Fruit fly (Drosophila melanogaster) whole organism, prepupa: ENCODE results near the gene Ude.

Experiments
- Blimp-1 ChIP-seq: fragments of 200-800 bp; sonication (Bioruptor generic); optimal IDR thresholded peaks from 3 replicates; lab custom pipeline; 2017; ENCODE audit warnings: missing biosample characterization, missing genetic modification characterization, mild to moderate bottlenecking, moderate library complexity, missing genetic modification reagents
- CG10669 ChIP-seq: fragments of 200-800 bp; sonication (Bioruptor generic); optimal IDR thresholded peaks from 3 replicates; lab custom pipeline; 2018; ENCODE audit warnings: missing biosample characterization, mild to moderate bottlenecking, missing genetic modification characterization, moderate library complexity
- CG11294 ChIP-seq: fragments of 200-800 bp; sonication (Bioruptor generic); IDR thresholded peaks from 2 replicates; pipeline ENCODE4 v1.3.6; 2022; ENCODE audit warnings: missing biosample characterization, missing genetic modification characterization
- CG11762 ChIP-seq: fragments of 200-800 bp; sonication (Bioruptor generic); optimal IDR thresholded peaks from 3 replicates; lab custom pipeline; 2016; ENCODE audit warnings: missing biosample characterization, missing genetic modification characterization; ENCODE audit not compliant: insufficient read depth
- CG15336 ChIP-seq: fragments of 200-800 bp; sonication (Bioruptor generic); IDR thresholded peaks from 2 replicates; pipeline ENCODE4 v1.3.6; 2022; ENCODE audit warnings: missing biosample characterization, missing genetic modification characterization
- CG16779 ChIP-seq: fragments of 200-800 bp; sonication (Bioruptor generic); optimal IDR thresholded peaks from 3 replicates; lab custom pipeline; 2017; ENCODE audit warnings: missing biosample characterization, mild to moderate bottlenecking, missing genetic modification characterization
- CG32006 ChIP-seq: fragments of 200-800 bp; sonication (Bioruptor generic); optimal IDR thresholded peaks from 3 replicates; lab custom pipeline; 2017; ENCODE audit warnings: missing biosample characterization, mild to moderate bottlenecking, missing genetic modification characterization
- CG34406 ChIP-seq: fragments of 200-800 bp; sonication (Bioruptor generic); optimal IDR thresholded peaks from 3 replicates; lab custom pipeline; 2016; ENCODE audit warnings: missing biosample characterization, missing genetic modification characterization
- CG3919 ChIP-seq: fragments of 200-800 bp; sonication (Bioruptor generic); optimal IDR thresholded peaks from 3 replicates; lab custom pipeline; 2016; ENCODE audit warnings: missing biosample characterization, missing genetic modification characterization
- CG6163 ChIP-seq: fragments of 200-800 bp; sonication (Bioruptor generic); IDR thresholded peaks from 3 replicates; pipeline ENCODE4 v1.3.6; 2022; ENCODE audit warnings: missing biosample characterization, missing genetic modification characterization
- CG6276 ChIP-seq: fragments of 200-800 bp; sonication (Bioruptor generic); optimal IDR thresholded peaks from 2 replicates; lab custom pipeline; 2017; ENCODE audit warnings: missing biosample characterization, mild to moderate bottlenecking, missing genetic modification characterization
- CG6808 ChIP-seq: fragments of 200-800 bp; sonication (Bioruptor generic); optimal IDR thresholded peaks from 3 replicates; lab custom pipeline; 2017; ENCODE audit warnings: missing biosample characterization, missing genetic modification characterization, mild to moderate bottlenecking, moderate library complexity, missing genetic modification reagents
- CG7368 ChIP-seq: fragments of 200-800 bp; sonication (Bioruptor generic); optimal IDR thresholded peaks from 3 replicates; lab custom pipeline; 2016; ENCODE audit warnings: missing biosample characterization, missing genetic modification characterization
- CG8119 ChIP-seq: fragments of 200-800 bp; sonication (Bioruptor generic); IDR thresholded peaks from 3 replicates; pipeline ENCODE4 v1.3.6; 2022; ENCODE audit warnings: missing biosample characterization, missing genetic modification characterization
- CG8319 ChIP-seq: fragments of 200-800 bp; sonication (Bioruptor generic); optimal IDR thresholded peaks from 3 replicates; lab custom pipeline; 2016; ENCODE audit warnings: missing biosample characterization, missing genetic modification characterization
- CG8632 ChIP-seq: fragments of 200-800 bp; sonication (Bioruptor generic); optimal IDR thresholded peaks from 3 replicates; lab custom pipeline; 2016; ENCODE audit warnings: missing biosample characterization, missing genetic modification characterization
- CG9139 ChIP-seq: fragments of 200-800 bp; sonication (Bioruptor generic); optimal IDR thresholded peaks from 3 replicates; lab custom pipeline; 2017; ENCODE audit warnings: missing biosample characterization, mild to moderate bottlenecking, missing genetic modification characterization
- Eip75B ChIP-seq: fragments of 200-800 bp; sonication (Bioruptor generic); optimal IDR thresholded peaks from 3 replicates; lab custom pipeline; 2016; ENCODE audit warnings: missing biosample characterization, missing genetic modification characterization
- Eip93F ChIP-seq: fragments of 200-800 bp; sonication (Bioruptor generic); optimal IDR thresholded peaks from 2 replicates; lab custom pipeline; 2016; ENCODE audit warnings: missing biosample characterization, mild to moderate bottlenecking, missing genetic modification characterization
- Ets96B ChIP-seq: fragments of 200-800 bp; optimal IDR thresholded peaks from 2 replicates; lab custom pipeline; 2019; ENCODE audit warnings: missing biosample characterization, mild to moderate bottlenecking, missing genetic modification characterization, moderate library complexity
- Gug ChIP-seq: fragments of 200-800 bp; sonication (Bioruptor generic); IDR thresholded peaks from 2 replicates; pipeline ENCODE4 v1.3.6; 2022; ENCODE audit warnings: missing biosample characterization, missing genetic modification characterization
- Hr38 ChIP-seq: sonication (Bioruptor generic); optimal IDR thresholded peaks from 2 replicates; lab custom pipeline; 2016; ENCODE audit warnings: missing biosample characterization, missing genetic modification characterization
- Hr4 ChIP-seq: fragments of 200-800 bp; sonication (Bioruptor generic); optimal IDR thresholded peaks from 3 replicates; lab custom pipeline; 2016; ENCODE audit warnings: missing biosample characterization, missing genetic modification characterization
- Lpt ChIP-seq: fragments of 200-800 bp; sonication (Bioruptor generic); optimal IDR thresholded peaks from 3 replicates; lab custom pipeline; 2016; ENCODE audit warnings: missing biosample characterization, missing genetic modification characterization
- Met ChIP-seq: fragments of 200-800 bp; sonication (Bioruptor generic); optimal IDR thresholded peaks from 3 replicates; lab custom pipeline; 2016; ENCODE audit warnings: missing biosample characterization, missing genetic modification characterization
- Smox ChIP-seq: fragments of 200-800 bp; sonication (Bioruptor generic); optimal IDR thresholded peaks from 3 replicates; lab custom pipeline; 2016; ENCODE audit warnings: missing biosample characterization, missing genetic modification characterization
- Sox102F ChIP-seq: fragments of 200-800 bp; sonication (Bioruptor generic); optimal IDR thresholded peaks from 2 replicates; lab custom pipeline; 2016; ENCODE audit warnings: missing biosample characterization, mild to moderate bottlenecking, missing genetic modification characterization
- Sox14 ChIP-seq: fragments of 200-800 bp; sonication (Bioruptor generic); optimal IDR thresholded peaks from 3 replicates; lab custom pipeline; 2016; ENCODE audit warnings: missing biosample characterization, missing genetic modification characterization
- achi ChIP-seq: fragments of 200-800 bp; sonication (Bioruptor generic); optimal IDR thresholded peaks from 3 replicates; lab custom pipeline; 2016; ENCODE audit warnings: missing biosample characterization, missing genetic modification characterization
- dac ChIP-seq: fragments of 200-800 bp; sonication (Bioruptor generic); optimal IDR thresholded peaks from 2 replicates; lab custom pipeline; 2017; ENCODE audit warnings: missing biosample characterization, mild to moderate bottlenecking, missing genetic modification characterization
- dsx ChIP-seq: fragments of 200-800 bp; optimal IDR thresholded peaks from 3 replicates; lab custom pipeline; 2019; ENCODE audit warnings: missing biosample characterization, mild to moderate bottlenecking, missing genetic modification characterization, moderate library complexity; ENCODE audit not compliant: poor library complexity, severe bottlenecking
- fkh ChIP-seq: fragments of 200-800 bp; sonication (Bioruptor generic); optimal IDR thresholded peaks from 3 replicates; lab custom pipeline; 2017; ENCODE audit warnings: missing biosample characterization, mild to moderate bottlenecking, missing genetic modification characterization, moderate library complexity
- net ChIP-seq: fragments of 200-800 bp; sonication (Bioruptor generic); optimal IDR thresholded peaks from 3 replicates; lab custom pipeline; 2016; ENCODE audit warnings: missing biosample characterization, missing genetic modification characterization
- spab ChIP-seq: fragments of 200-800 bp; sonication (Bioruptor generic); optimal IDR thresholded peaks from 2 replicates; lab custom pipeline; 2017; ENCODE audit warnings: missing biosample characterization, mild to moderate bottlenecking, missing genetic modification characterization, missing genetic modification reagents
- ss ChIP-seq, 2 experiments: fragments of 200-800 bp; sonication (Bioruptor generic); optimal IDR thresholded peaks; 2 replicates in 1 of 2; 3 replicates in 1 of 2; lab custom pipeline; 2017 to 2018; ENCODE audit warnings: mild to moderate bottlenecking in 2 of 2, missing biosample characterization in 2 of 2, missing genetic modification characterization in 2 of 2, moderate library complexity in 1 of 2
- svp ChIP-seq: fragments of 200-800 bp; sonication (Bioruptor generic); peaks from one replicate; lab custom pipeline; 2016; ENCODE audit warnings: missing biosample characterization, missing genetic modification characterization
- topi ChIP-seq: fragments of 200-800 bp; sonication (Bioruptor generic); optimal IDR thresholded peaks from 3 replicates; lab custom pipeline; 2016; ENCODE audit warnings: missing biosample characterization, missing genetic modification characterization
- vri ChIP-seq: fragments of 200-800 bp; sonication (Bioruptor generic); optimal IDR thresholded peaks from 3 replicates; lab custom pipeline; 2016; ENCODE audit warnings: missing biosample characterization, mild to moderate bottlenecking, missing genetic modification characterization

Gene Ude

dm6 chr3R:24799503-24799902, at the start of gene Ude:
Ude (minus strand) TSS chr3R:24799668.
- TF ChIP-seq CG15336 (no peak), vri (peak; percentile 19)

DNA sequence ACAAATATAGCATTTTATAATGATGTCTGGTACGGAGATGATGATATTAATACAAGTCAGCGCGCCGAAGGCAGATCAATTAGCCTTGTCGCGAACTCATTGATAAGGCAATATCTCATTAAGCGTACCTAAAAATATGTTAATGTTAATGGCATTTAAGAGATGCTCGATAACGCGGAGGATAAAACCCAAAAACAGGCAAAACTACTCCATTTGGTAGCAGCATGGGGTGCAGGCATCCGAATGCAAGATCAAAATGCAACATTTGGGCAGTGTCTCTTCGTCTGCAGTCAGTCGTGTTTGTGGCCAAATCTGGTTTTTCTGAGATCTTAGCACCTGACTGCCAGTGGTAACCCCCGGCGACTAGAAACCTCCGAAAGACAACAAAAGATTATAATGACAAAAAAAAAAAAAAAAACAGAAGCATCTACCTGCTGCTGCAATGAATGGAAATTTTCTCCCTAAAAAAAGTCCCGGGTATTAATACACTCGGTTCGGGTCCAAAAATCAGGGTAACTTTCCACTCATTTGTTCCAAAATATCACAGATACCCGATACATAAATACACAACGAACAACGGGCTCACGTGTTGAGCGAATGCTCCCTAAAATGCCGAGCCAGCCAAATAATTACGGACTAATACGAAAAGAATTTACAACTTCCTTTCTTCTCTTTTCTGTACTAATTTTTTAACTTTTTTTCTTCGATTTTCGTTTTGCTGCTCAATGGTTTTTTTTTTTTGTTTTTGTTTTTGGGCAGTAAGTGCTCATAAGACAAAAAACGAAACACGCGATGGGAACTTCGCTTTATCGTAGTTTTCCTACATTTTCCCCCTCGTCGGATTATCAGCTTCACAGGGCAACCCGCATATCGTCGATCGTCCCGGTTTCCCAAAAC, 46.7 kb upstream of the Ude start:
- no peak for TF ChIP-seq Gug (GFP tag; lab: Robert Waterston, UW)
- no peak for TF ChIP-seq Sox14 (GFP tag; lab: Kevin White, UChicago)
- no peak for TF ChIP-seq Smox (GFP tag; lab: Kevin White, UChicago)
- no peak for TF ChIP-seq CG6163 (GFP tag; lab: Robert Waterston, UW)
- no peak for TF ChIP-seq CG8319 (GFP tag; lab: Kevin White, UChicago)
- no peak for TF ChIP-seq Hr4
- TF ChIP-seq dac (GFP tag; lab: Kevin White, UChicago): no peak
- no peak for TF ChIP-seq CG8119
- no peak for TF ChIP-seq svp (GFP tag; lab: Kevin White, UChicago)
- TF ChIP-seq CG7368: no peak

DNA sequence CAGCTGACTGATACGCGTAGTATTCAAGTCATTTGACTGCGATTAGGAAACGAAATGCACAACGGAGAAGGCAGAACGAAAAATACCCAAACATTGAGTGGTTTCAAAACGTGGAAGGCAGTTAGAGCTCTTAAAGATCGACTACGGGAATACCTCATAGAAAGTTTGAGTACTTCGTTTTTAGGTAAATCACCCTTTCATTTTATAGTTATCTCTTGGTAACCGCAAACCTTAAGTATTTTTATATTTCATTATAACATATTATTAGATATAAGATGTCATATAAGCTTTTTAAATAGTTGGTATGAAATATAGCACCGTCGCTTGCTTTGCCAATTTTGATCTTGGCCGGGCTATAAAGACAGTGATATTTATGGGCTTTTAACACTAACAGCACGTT, 45.7 kb upstream of the Ude start:
- TF ChIP-seq ss (GFP tag; optimal IDR thresholded peaks at IDR 0.05; lab: Kevin White, UChicago): no peak
- TF ChIP-seq Blimp-1: no peak
- TF ChIP-seq CG3919 (GFP tag; lab: Kevin White, UChicago): no peak
- TF ChIP-seq CG16779 (tag; lab: Kevin White, UChicago): no peak
- no peak for TF ChIP-seq svp (GFP tag; lab: Kevin White, UChicago)
- no peak for TF ChIP-seq CG7368
- TF ChIP-seq fkh (GFP tag; lab: Kevin White, UChicago): no peak
- TF ChIP-seq spab (GFP tag; lab: Kevin White, UChicago): no peak
- no peak for TF ChIP-seq Sox102F (GFP tag; lab: Kevin White, UChicago)
- no peak for TF ChIP-seq CG32006 (GFP tag; lab: Kevin White, UChicago)
- TF ChIP-seq CG6808 (GFP tag; lab: Kevin White, UChicago): no peak
- TF ChIP-seq vri: no peak
- TF ChIP-seq dsx: no peak
- no peak for TF ChIP-seq Gug (GFP tag; lab: Robert Waterston, UW)
- TF ChIP-seq Eip75B (GFP tag; lab: Kevin White, UChicago): no peak
- TF ChIP-seq CG8119: no peak
- no peak for TF ChIP-seq CG8632 (GFP tag; lab: Kevin White, UChicago)

DNA sequence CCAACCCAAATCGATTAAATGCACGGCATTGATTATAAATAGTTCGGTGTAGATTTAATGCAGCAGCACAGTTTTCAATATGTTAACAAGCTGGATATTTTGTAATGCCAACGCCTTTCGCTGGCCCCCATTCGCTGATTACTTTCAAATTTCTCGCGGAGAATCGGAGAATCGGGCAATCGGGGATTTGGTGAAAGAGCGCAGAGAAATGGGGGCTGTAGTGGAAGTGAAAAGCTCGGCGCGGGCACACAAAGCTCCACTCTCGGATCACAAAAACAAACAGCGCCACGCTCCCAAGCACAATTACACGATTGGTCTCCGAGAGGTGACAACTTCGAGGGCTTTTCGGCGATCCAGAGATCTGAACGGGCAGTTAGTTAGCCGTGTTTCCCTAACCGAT, 42.2 kb upstream of the Ude start, which contains the start of gene Esp:
Gene Esp, plus strand, starts transcription at position 301 of the 400 bp plus-strand sequence.
- no peak for TF ChIP-seq achi
- TF ChIP-seq Blimp-1: no peak
- TF ChIP-seq Ets96B (tag; lab: Kevin White, UChicago): no peak
- TF ChIP-seq Met (GFP tag; lab: Kevin White, UChicago): no peak

dm6 chr3R:24841063-24841462, 41.6 kb upstream of the Ude start, which contains the start of gene CG33658:
CG33658 (minus strand) TSS chr3R:24841163.
- TF ChIP-seq CG9139 (GFP tag; lab: Kevin White, UChicago): no peak
- no peak for TF ChIP-seq ss (GFP tag; optimal IDR thresholded peaks at IDR 0.05; lab: Kevin White, UChicago)
- TF ChIP-seq CG34406: no peak
- no peak for TF ChIP-seq CG11762 (GFP tag; lab: Kevin White, UChicago)
- TF ChIP-seq CG11294 (GFP tag; lab: Robert Waterston, UW): no peak
- no peak for TF ChIP-seq net (GFP tag; lab: Kevin White, UChicago)
- no peak for TF ChIP-seq Lpt (GFP tag; lab: Kevin White, UChicago)
- TF ChIP-seq svp (GFP tag; lab: Kevin White, UChicago): no peak
- TF ChIP-seq Hr38 (GFP tag; lab: Kevin White, UChicago): no peak
- TF ChIP-seq Eip93F (GFP tag; lab: Kevin White, UChicago): no peak
- no peak for TF ChIP-seq dsx
- no peak for TF ChIP-seq achi
- TF ChIP-seq Blimp-1: no peak
- no peak for TF ChIP-seq CG8319 (GFP tag; lab: Kevin White, UChicago)
- no peak for TF ChIP-seq CG16779 (tag; lab: Kevin White, UChicago)
- no peak for TF ChIP-seq topi (GFP tag; lab: Kevin White, UChicago)
- no peak for TF ChIP-seq CG15336
- TF ChIP-seq CG6276: no peak
- TF ChIP-seq Sox102F (GFP tag; lab: Kevin White, UChicago): no peak
- no peak for TF ChIP-seq CG10669 (GFP tag; lab: Kevin White, UChicago)
